Fruit fly (Drosophila melanogaster) whole organism, embryonic: Measurements from ENCODE around the gene CG14965.

Source experiments
- ATbp ChIP-seq: fragments of 200-800 bp; sonication (Bioruptor generic); optimal IDR thresholded peaks from 2 replicates; lab custom pipeline; 2017; ENCODE audit warnings: missing biosample characterization, mild to moderate bottlenecking, missing genetic modification characterization, missing genetic modification reagents
- C15 ChIP-seq: fragments of 200-800 bp; sonication (Bioruptor generic); IDR thresholded peaks from 3 replicates; pipeline ENCODE4 v1.3.6; 2022; ENCODE audit warnings: missing biosample characterization, missing genetic modification characterization
- CG10147 ChIP-seq: fragments of 200-800 bp; sonication (Bioruptor generic); optimal IDR thresholded peaks from 2 replicates; lab custom pipeline; 2019; ENCODE audit warnings: missing biosample characterization, mild to moderate bottlenecking, missing genetic modification characterization, moderate library complexity
- CG10267 ChIP-seq: fragments of 200-800 bp; sonication (Bioruptor generic); optimal IDR thresholded peaks from 2 replicates; lab custom pipeline; 2018; ENCODE audit warnings: missing biosample characterization, mild to moderate bottlenecking, missing genetic modification characterization, moderate library complexity
- CG11695 ChIP-seq: fragments of 200-800 bp; sonication (Bioruptor generic); IDR thresholded peaks from 3 replicates; pipeline ENCODE4 v1.3.6; 2022; ENCODE audit warnings: missing biosample characterization, missing genetic modification characterization
- CG12236 ChIP-seq: fragments of 200-800 bp; sonication (Bioruptor generic); optimal IDR thresholded peaks from 2 replicates; lab custom pipeline; 2016; ENCODE audit warnings: missing biosample characterization, missing genetic modification characterization
- CG12659 ChIP-seq: fragments of 200-800 bp; sonication (Bioruptor generic); optimal IDR thresholded peaks from 3 replicates; lab custom pipeline; 2017; ENCODE audit warnings: mild to moderate bottlenecking, missing biosample characterization, missing genetic modification reagents, missing genetic modification characterization
- CG15479 ChIP-seq: fragments of 200-800 bp; sonication (Bioruptor generic); optimal IDR thresholded peaks from 3 replicates; lab custom pipeline; 2019; ENCODE audit warnings: missing biosample characterization, mild to moderate bottlenecking, missing genetic modification characterization, moderate library complexity
- CG15514 ChIP-seq: fragments of 200-800 bp; sonication (Bioruptor generic); optimal IDR thresholded peaks from 3 replicates; lab custom pipeline; 2017; ENCODE audit warnings: missing biosample characterization, missing genetic modification characterization, mild to moderate bottlenecking, moderate library complexity, missing genetic modification reagents
- CG15601 ChIP-seq: fragments of 200-800 bp; sonication (Bioruptor generic); optimal IDR thresholded peaks from 3 replicates; lab custom pipeline; 2019; ENCODE audit warnings: missing biosample characterization, mild to moderate bottlenecking, missing genetic modification characterization, moderate library complexity
- CG17328 ChIP-seq: fragments of 200-800 bp; sonication (Bioruptor generic); IDR thresholded peaks from 2 replicates; pipeline ENCODE4 v1.3.6; 2022; ENCODE audit warnings: missing biosample characterization, missing genetic modification characterization
- CG17568 ChIP-seq: fragments of 200-800 bp; sonication (Bioruptor generic); optimal IDR thresholded peaks from 2 replicates; lab custom pipeline; 2018; ENCODE audit warnings: missing biosample characterization, mild to moderate bottlenecking, missing genetic modification characterization, moderate library complexity
- CG1792 ChIP-seq: fragments of 200-800 bp; sonication (Bioruptor generic); optimal IDR thresholded peaks from 2 replicates; lab custom pipeline; 2016; ENCODE audit warnings: missing biosample characterization, missing genetic modification characterization
- CG2116 ChIP-seq: fragments of 200-800 bp; sonication (Bioruptor generic); optimal IDR thresholded peaks from 3 replicates; lab custom pipeline; 2018; ENCODE audit warnings: missing biosample characterization, mild to moderate bottlenecking, missing genetic modification characterization
- CG2129 ChIP-seq: fragments of 200-800 bp; sonication (Bioruptor generic); IDR thresholded peaks from 2 replicates; pipeline ENCODE4 v1.3.6; 2022; ENCODE audit warnings: missing biosample characterization, missing genetic modification characterization; ENCODE audit not compliant: partially characterized antibody
- CG32532 ChIP-seq: fragments of 200-800 bp; sonication (Bioruptor generic); IDR thresholded peaks from 2 replicates; pipeline ENCODE4 v1.3.6; 2022; ENCODE audit warnings: missing biosample characterization, missing genetic modification characterization
- CG32772 ChIP-seq: fragments of 200-800 bp; sonication (Bioruptor generic); IDR thresholded peaks from 2 replicates; pipeline ENCODE4 v1.3.6; 2022; ENCODE audit warnings: missing biosample characterization, missing genetic modification characterization
- CG33557 ChIP-seq: fragments of 200-800 bp; sonication (Bioruptor generic); optimal IDR thresholded peaks from 2 replicates; lab custom pipeline; 2019; ENCODE audit warnings: missing biosample characterization, mild to moderate bottlenecking, missing genetic modification characterization, moderate library complexity
- CG42726 ChIP-seq: fragments of 200-800 bp; sonication (Bioruptor generic); IDR thresholded peaks from 2 replicates; pipeline ENCODE4 v1.3.6; 2022; ENCODE audit warnings: missing biosample characterization, missing genetic modification characterization; ENCODE audit not compliant: partially characterized antibody
- CG4282 ChIP-seq: fragments of 200-800 bp; sonication (Bioruptor generic); optimal IDR thresholded peaks from 2 replicates; lab custom pipeline; 2016; ENCODE audit warnings: missing biosample characterization, missing genetic modification characterization
- CG4707 ChIP-seq: fragments of 200-800 bp; sonication (Bioruptor generic); optimal IDR thresholded peaks from 2 replicates; lab custom pipeline; 2018; ENCODE audit warnings: missing biosample characterization, mild to moderate bottlenecking, missing genetic modification characterization, moderate library complexity
- CG6813 ChIP-seq: fragments of 200-800 bp; sonication (Bioruptor generic); optimal IDR thresholded peaks from 2 replicates; lab custom pipeline; 2017; ENCODE audit warnings: missing biosample characterization, missing genetic modification characterization, mild to moderate bottlenecking, moderate library complexity, missing genetic modification reagents
- CG7357 ChIP-seq: fragments of 200-800 bp; sonication (Bioruptor generic); IDR thresholded peaks from 3 replicates; pipeline ENCODE4 v1.3.6; 2022; ENCODE audit warnings: missing biosample characterization, missing genetic modification characterization
- CG7963 ChIP-seq: fragments of 200-800 bp; sonication (Bioruptor generic); IDR thresholded peaks from 3 replicates; pipeline ENCODE4 v1.3.6; 2022; ENCODE audit warnings: missing biosample characterization, missing genetic modification characterization; ENCODE audit not compliant: partially characterized antibody
- CG9437 ChIP-seq: fragments of 200-800 bp; sonication (Bioruptor generic); optimal IDR thresholded peaks from 2 replicates; lab custom pipeline; 2018; ENCODE audit warnings: missing biosample characterization, mild to moderate bottlenecking, missing genetic modification characterization
- CkIIα-i1 ChIP-seq: fragments of 200-800 bp; sonication (Bioruptor generic); IDR thresholded peaks from 2 replicates; pipeline ENCODE4 v1.3.6; 2022; ENCODE audit warnings: missing biosample characterization, missing genetic modification characterization
- CrebB ChIP-seq: fragments of 200-800 bp; sonication (Bioruptor generic); optimal IDR thresholded peaks from 3 replicates; lab custom pipeline; 2018; ENCODE audit warnings: missing biosample characterization, mild to moderate bottlenecking, missing genetic modification characterization
- Deaf1 ChIP-seq: fragments of 200-800 bp; optimal IDR thresholded peaks from 3 replicates; lab custom pipeline; 2019; ENCODE audit warnings: missing biosample characterization, mild to moderate bottlenecking, missing genetic modification characterization, moderate library complexity
- Dip2 ChIP-seq: fragments of 200-800 bp; sonication (Bioruptor generic); IDR thresholded peaks from 2 replicates; pipeline ENCODE4 v1.3.6; 2022; ENCODE audit warnings: missing biosample characterization, missing genetic modification characterization
- Ets65A ChIP-seq: fragments of 200-800 bp; sonication (Bioruptor generic); peaks from one replicate; lab custom pipeline; 2016; ENCODE audit warnings: missing biosample characterization, missing genetic modification characterization
- Ets97D ChIP-seq: fragments of 200-800 bp; sonication (Bioruptor generic); optimal IDR thresholded peaks from 3 replicates; lab custom pipeline; 2016; ENCODE audit warnings: missing biosample characterization, missing genetic modification characterization
- GATAe ChIP-seq: fragments of 200-800 bp; sonication (Bioruptor generic); conservative IDR thresholded peaks from 2 replicates; pipeline ENCODE4 v1.3.6; 2022; ENCODE audit warnings: missing biosample characterization, missing genetic modification characterization
- Gug ChIP-seq: fragments of 200-800 bp; sonication (Bioruptor generic); IDR thresholded peaks from 4 replicates; pipeline ENCODE4 v1.3.6; 2022; ENCODE audit warnings: missing biosample characterization, missing genetic modification characterization
- HHEX ChIP-seq: fragments of 200-800 bp; sonication (Bioruptor generic); optimal IDR thresholded peaks from 3 replicates; lab custom pipeline; 2017; ENCODE audit warnings: missing biosample characterization, mild to moderate bottlenecking, missing genetic modification characterization, missing genetic modification reagents
- Jarid2 ChIP-seq: fragments of 200-800 bp; sonication (Bioruptor generic); optimal IDR thresholded peaks from 3 replicates; lab custom pipeline; 2017; ENCODE audit warnings: mild to moderate bottlenecking, missing biosample characterization, missing genetic modification reagents, missing genetic modification characterization
- Mrtf ChIP-seq: fragments of 200-800 bp; sonication (Bioruptor generic); IDR thresholded peaks from 3 replicates; pipeline ENCODE4 v1.3.6; 2022; ENCODE audit warnings: missing biosample characterization, missing genetic modification characterization
- NC2α ChIP-seq: fragments of 200-800 bp; sonication (Bioruptor generic); optimal IDR thresholded peaks from 2 replicates; lab custom pipeline; 2016; ENCODE audit warnings: missing biosample characterization, missing genetic modification characterization
- Oaz ChIP-seq: fragments of 200-800 bp; sonication (Bioruptor generic); IDR thresholded peaks from 2 replicates; pipeline ENCODE4 v1.3.6; 2022; ENCODE audit warnings: missing biosample characterization, missing genetic modification characterization
- Spps ChIP-seq: fragments of 200-800 bp; sonication (Bioruptor generic); optimal IDR thresholded peaks from 2 replicates; lab custom pipeline; 2018; ENCODE audit warnings: missing biosample characterization, mild to moderate bottlenecking, missing genetic modification characterization
- Xrp1 ChIP-seq: fragments of 200-800 bp; sonication (Bioruptor generic); IDR thresholded peaks from 2 replicates; pipeline ENCODE4 v1.3.6; 2022; ENCODE audit warnings: missing biosample characterization, missing genetic modification characterization
- crc ChIP-seq: fragments of 200-800 bp; sonication (Bioruptor generic); optimal IDR thresholded peaks from 2 replicates; lab custom pipeline; 2016; ENCODE audit warnings: missing biosample characterization, missing genetic modification characterization
- danr ChIP-seq: fragments of 200-800 bp; sonication (Bioruptor generic); IDR thresholded peaks from 2 replicates; pipeline ENCODE4 v1.3.6; 2022; ENCODE audit warnings: missing biosample characterization, missing genetic modification characterization
- dm ChIP-seq: fragments of 200-800 bp; sonication (Bioruptor generic); optimal IDR thresholded peaks from 3 replicates; lab custom pipeline; 2016; ENCODE audit warnings: missing biosample characterization, missing genetic modification characterization
- gcm2 ChIP-seq: fragments of 200-800 bp; sonication (Bioruptor generic); optimal IDR thresholded peaks from 2 replicates; lab custom pipeline; 2016; ENCODE audit warnings: missing biosample characterization, missing genetic modification characterization
- nmo ChIP-seq: fragments of 200-800 bp; sonication (Bioruptor generic); optimal IDR thresholded peaks from 2 replicates; lab custom pipeline; 2018; ENCODE audit warnings: missing biosample characterization, mild to moderate bottlenecking, missing genetic modification characterization, moderate library complexity
- pnt ChIP-seq: fragments of 200-800 bp; sonication (Bioruptor generic); optimal IDR thresholded peaks from 3 replicates; lab custom pipeline; 2016; ENCODE audit warnings: missing biosample characterization, missing genetic modification characterization
- schlank ChIP-seq: fragments of 200-800 bp; sonication (Bioruptor generic); optimal IDR thresholded peaks from 2 replicates; lab custom pipeline; 2018; ENCODE audit warnings: missing biosample characterization, mild to moderate bottlenecking, missing genetic modification characterization
- sens-2 ChIP-seq: fragments of 200-800 bp; sonication (Bioruptor generic); IDR thresholded peaks from 2 replicates; pipeline ENCODE4 v1.3.6; 2022; ENCODE audit warnings: missing biosample characterization, missing genetic modification characterization
- tin ChIP-seq: fragments of 200-800 bp; sonication (Bioruptor generic); optimal IDR thresholded peaks from 3 replicates; lab custom pipeline; 2016; ENCODE audit warnings: missing biosample characterization, missing genetic modification characterization
- tll ChIP-seq, 2 experiments: fragments of 200-800 bp in 1 of 2; fragments of >200 bp in 1 of 2; sonication (Bioruptor generic) in 1 of 2; optimal IDR thresholded peaks; 2 replicates each; lab custom pipeline; 2017 to 2019; ENCODE audit warnings: missing biosample characterization in 2 of 2, missing genetic modification characterization in 2 of 2, mild to moderate bottlenecking in 1 of 2, moderate library complexity in 1 of 2

CG14965 gene

dm6 chr3L:3194059-3194458 lies 1.8 kb upstream of the CG14965 start (continued):
- TF ChIP-seq Deaf1 (tag; lab: Kevin White, UChicago) (peak; percentile 74), CG33557 (GFP tag; lab: Kevin White, UChicago) (peak; percentile 79), CG2116 (GFP tag; lab: Kevin White, UChicago) (peak; percentile 66), CrebB (tag; lab: Kevin White, UChicago) (peak; percentile 79), crc (GFP tag; lab: Kevin White, UChicago) (no peak), Gug (peak; percentile 88), HHEX (GFP tag; lab: Kevin White, UChicago) (peak; percentile 94), CG9437 (GFP tag; lab: Kevin White, UChicago) (peak; percentile 84), CG42726 (no peak), Ets65A (GFP tag; lab: Kevin White, UChicago) (peak; percentile 37), tin (GFP tag; lab: Kevin White, UChicago) (peak; percentile 89), CG15479 (GFP tag; lab: Kevin White, UChicago) (peak; percentile 43), C15 (GFP tag; lab: Robert Waterston, UW) (peak; percentile 79; the same call in 2 of the 3 replicates), CG11695 (peak; percentile 97), pnt (GFP tag; lab: Kevin White, UChicago) (peak; percentile 42), CG15514 (peak; percentile 88), CG1792 (GFP tag; lab: Kevin White, UChicago) (peak; percentile 50), CG7963 (no peak), CG12236 (GFP tag; lab: Kevin White, UChicago) (no peak), CG2129 (no peak), CG12659 (peak; percentile 93), CG32532 (GFP tag; lab: Robert Waterston, UW) (peak; percentile 94), CkIIα-i1 (GFP tag; lab: Robert Waterston, UW) (0 out of 2 replicates have a peak, but pooled peaks have one; percentile 15), CG17328 (GFP tag; lab: Robert Waterston, UW) (peak; percentile 96), CG17568 (GFP tag; lab: Kevin White, UChicago) (no peak), Dip2 (GFP tag; lab: Robert Waterston, UW) (peak; percentile 43; the same call in 1 of the 2 replicates), CG4282 (no peak), Oaz (GFP tag; lab: Robert Waterston, UW) (peak; percentile 86), ATbp (GFP tag; lab: Kevin White, UChicago) (peak; percentile 93), CG10147 (GFP tag; lab: Kevin White, UChicago) (peak; percentile 93), CG6813 (peak; percentile 94), Xrp1 (peak; percentile 97), Mrtf (peak; percentile 86), tll (GFP tag; optimal IDR thresholded peaks at IDR 0.05; lab: Kevin White, UChicago) (peak in 1 of 2 experiments; percentile 19), GATAe (GFP tag; lab: Robert Waterston, UW) (peak; percentile 43; the same call in 1 of the 2 replicates), CG10267 (tag; lab: Kevin White, UChicago) (peak; percentile 89), CG7357 (GFP tag; lab: Robert Waterston, UW) (peak; percentile 82), NC2α (no peak), danr (peak; percentile 85), Ets97D (peak; percentile 53), sens-2 (peak; percentile 92), gcm2 (GFP tag; lab: Kevin White, UChicago) (peak; percentile 9), CG4707 (GFP tag; lab: Kevin White, UChicago) (peak; percentile 87), schlank (tag; lab: Kevin White, UChicago) (peak; percentile 68), Jarid2 (GFP tag; lab: Kevin White, UChicago) (peak; percentile 67), nmo (GFP tag; lab: Kevin White, UChicago) (peak; percentile 96), CG15601 (peak; percentile 89), CG32772 (peak; percentile 93), Spps (tag; lab: Kevin White, UChicago) (peak; percentile 89), dm (GFP tag; lab: Kevin White, UChicago) (no peak)
